Fruit fly (Drosophila melanogaster) whole organism: ENCODE data around the gene CG42397.

Experiments
- CG8478 ChIP-seq: fragments of >200 bp; optimal IDR thresholded peaks from 2 replicates; lab custom pipeline; 2018; ENCODE audit warnings: inconsistent platforms
- Dll ChIP-seq: fragments of >200 bp; optimal IDR thresholded peaks from 2 replicates; lab custom pipeline; 2017
- EcR ChIP-seq, 2 experiments: fragments of >200 bp; optimal IDR thresholded peaks; 2 replicates each; lab custom pipeline; 2017; ENCODE audit warnings: missing biosample characterization in 2 of 2, missing genetic modification characterization in 2 of 2, missing genetic modification reagents in 2 of 2
- pan ChIP-seq: fragments of >200 bp; optimal IDR thresholded peaks from 2 replicates; lab custom pipeline; 2017
- psq ChIP-seq: fragments of >200 bp; optimal IDR thresholded peaks from 2 replicates; lab custom pipeline; 2017

- TF ChIP-seq psq (lab: Kevin White, UChicago), result no peak
- no peak for TF ChIP-seq Dll (lab: Kevin White, UChicago)
- no peak for TF ChIP-seq EcR (GFP tag; optimal IDR thresholded peaks at IDR 0.05; lab: Kevin White, UChicago)
- no peak for TF ChIP-seq pan (lab: Kevin White, UChicago)
- no peak for TF ChIP-seq CG8478 (lab: Kevin White, UChicago)
These were observed 48.3 kb upstream of the CG42397 start for dm6 chr3L:12021903-12022302.
